Worm (Caenorhabditis elegans) whole organism, L2 larva: ENCODE data around the gene cest-4.

Experiments used
- C34F6.9 ChIP-seq: fragments of 150-350 bp; optimal IDR thresholded peaks from 2 replicates; lab custom pipeline; 2014; ENCODE audit warnings: missing biosample characterization, missing genetic modification characterization
- Y55F3AM.14 ChIP-seq: fragments of 200-800 bp; sonication (Bioruptor generic); optimal IDR thresholded peaks from 2 replicates; lab custom pipeline; 2018; ENCODE audit warnings: mild to moderate bottlenecking, missing genetic modification characterization, missing compliant biosample characterization
- ZK546.5 ChIP-seq: sonication (generic microtip); optimal IDR thresholded peaks from 2 replicates; lab custom pipeline; 2017; ENCODE audit warnings: missing biosample characterization, missing genetic modification characterization
- alr-1 ChIP-seq: fragments of 150-350 bp; optimal IDR thresholded peaks from 2 replicates; lab custom pipeline; 2014; ENCODE audit warnings: missing biosample characterization, missing genetic modification characterization
- ama-1 ChIP-seq: fragments of 150-350 bp; optimal IDR thresholded peaks from 2 replicates; lab custom pipeline; 2018; ENCODE audit warnings: inconsistent platforms
- ceh-82 ChIP-seq: fragments of 150-350 bp; optimal IDR thresholded peaks from 2 replicates; lab custom pipeline; 2014; ENCODE audit warnings: missing biosample characterization, missing genetic modification characterization
- crh-2 ChIP-seq: sonication (generic microtip); optimal IDR thresholded peaks from 2 replicates; lab custom pipeline; 2017; ENCODE audit warnings: missing biosample characterization, missing genetic modification characterization
- dmd-4 ChIP-seq: sonication (generic microtip); optimal IDR thresholded peaks from 2 replicates; lab custom pipeline; 2017; ENCODE audit warnings: missing biosample characterization, missing genetic modification characterization
- egl-27 ChIP-seq: sonication (generic microtip); optimal IDR thresholded peaks from 3 replicates; lab custom pipeline; 2017; ENCODE audit warnings: missing biosample characterization, missing genetic modification reagents, missing genetic modification characterization
- elt-3 ChIP-seq: sonication (generic microtip); optimal IDR thresholded peaks from 2 replicates; lab custom pipeline; 2017; ENCODE audit warnings: missing biosample characterization, missing genetic modification characterization
- fos-1 ChIP-seq: fragments of 150-350 bp; optimal IDR thresholded peaks from 2 replicates; lab custom pipeline; 2014; ENCODE audit warnings: missing biosample characterization, missing genetic modification characterization
- lin-11 ChIP-seq: fragments of 150-350 bp; sonication (generic microtip); optimal IDR thresholded peaks from 2 replicates; lab custom pipeline; 2014; ENCODE audit warnings: missing biosample characterization, missing genetic modification characterization, inconsistent platforms, mixed read lengths
- lin-13 ChIP-seq: fragments of 150-350 bp; optimal IDR thresholded peaks from 2 replicates; lab custom pipeline; 2014; ENCODE audit warnings: missing biosample characterization, missing genetic modification reagents, missing genetic modification characterization
- lsy-2 ChIP-seq, 2 experiments: fragments of 150-350 bp in 1 of 2; sonication (generic microtip) in 1 of 2; optimal IDR thresholded peaks; 2 replicates each; lab custom pipeline; 2014 to 2017; ENCODE audit warnings: missing biosample characterization in 2 of 2, missing genetic modification characterization in 2 of 2
- mab-5 ChIP-seq: fragments of 150-350 bp; optimal IDR thresholded peaks from 2 replicates; lab custom pipeline; 2014; ENCODE audit warnings: missing biosample characterization, missing genetic modification characterization
- mbf-1 ChIP-seq: sonication (generic microtip); optimal IDR thresholded peaks from 2 replicates; lab custom pipeline; 2017; ENCODE audit warnings: missing biosample characterization, missing genetic modification characterization
- mdl-1 ChIP-seq, 2 experiments: fragments of 150-350 bp in 1 of 2; sonication (generic microtip) in 1 of 2; optimal IDR thresholded peaks; 2 replicates each; lab custom pipeline; 2017; ENCODE audit warnings: missing biosample characterization in 2 of 2, missing genetic modification characterization in 2 of 2
- nhr-10 ChIP-seq: sonication (generic microtip); optimal IDR thresholded peaks from 2 replicates; lab custom pipeline; 2017; ENCODE audit warnings: missing biosample characterization, missing genetic modification characterization
- nhr-129 ChIP-seq: fragments of 150-350 bp; optimal IDR thresholded peaks from 2 replicates; lab custom pipeline; 2014; ENCODE audit warnings: missing biosample characterization, missing genetic modification characterization
- nhr-237 ChIP-seq: fragments of 150-350 bp; optimal IDR thresholded peaks from 2 replicates; lab custom pipeline; 2014; ENCODE audit warnings: missing biosample characterization, missing genetic modification characterization
- nhr-6 ChIP-seq: fragments of 150-350 bp; optimal IDR thresholded peaks from 2 replicates; lab custom pipeline; 2014; ENCODE audit warnings: missing biosample characterization, missing genetic modification characterization
- nhr-77 ChIP-seq: fragments of 150-350 bp; optimal IDR thresholded peaks from 2 replicates; lab custom pipeline; 2014; ENCODE audit warnings: missing biosample characterization, missing genetic modification characterization
- sem-4 ChIP-seq: fragments of 150-350 bp; optimal IDR thresholded peaks from 2 replicates; lab custom pipeline; 2014; ENCODE audit warnings: missing biosample characterization, missing genetic modification reagents, missing genetic modification characterization
- skn-1 ChIP-seq: sonication (generic microtip); optimal IDR thresholded peaks from 2 replicates; lab custom pipeline; 2017; ENCODE audit warnings: missing biosample characterization, missing genetic modification characterization
- sma-9 ChIP-seq, 2 experiments: fragments of 150-350 bp in 1 of 2; sonication (generic microtip) in 1 of 2; optimal IDR thresholded peaks; 2 replicates each; lab custom pipeline; 2014 to 2016; ENCODE audit warnings: missing genetic modification characterization in 2 of 2, mild to moderate bottlenecking in 1 of 2, missing biosample characterization in 1 of 2, missing compliant biosample characterization in 1 of 2, missing genetic modification reagents in 1 of 2, moderate library complexity in 1 of 2
- snpc-4 ChIP-seq: fragments of 150-350 bp; optimal IDR thresholded peaks from 2 replicates; lab custom pipeline; 2014; ENCODE audit warnings: missing biosample characterization, missing genetic modification characterization
- unc-39 ChIP-seq: fragments of 150-350 bp; optimal IDR thresholded peaks from 2 replicates; lab custom pipeline; 2014; ENCODE audit warnings: missing biosample characterization, missing genetic modification characterization
- unc-62 ChIP-seq: fragments of 150-350 bp; optimal IDR thresholded peaks from 2 replicates; lab custom pipeline; 2014; ENCODE audit warnings: missing biosample characterization, missing genetic modification reagents, missing genetic modification characterization
- ztf-1 ChIP-seq: fragments of 200-800 bp; sonication (Bioruptor generic); conservative IDR thresholded peaks from 2 replicates; pipeline ENCODE4 v1.3.6; 2022; ENCODE audit warnings: missing genetic modification characterization, missing compliant biosample characterization
- ztf-11 ChIP-seq: sonication (generic microtip); optimal IDR thresholded peaks from 2 replicates; lab custom pipeline; 2017; ENCODE audit warnings: missing biosample characterization, missing genetic modification characterization
- ztf-4 ChIP-seq: fragments of 150-350 bp; optimal IDR thresholded peaks from 2 replicates; lab custom pipeline; 2014; ENCODE audit warnings: missing biosample characterization, missing genetic modification characterization

Gene cest-4

ce11 chrIV:6806475-6807063 is 4.4 kb upstream of the cest-4 start, which contains the start of gene C17H12.10 (continued):
- TF ChIP-seq egl-27 (tag; lab: Kevin White, UChicago) (no peak), ztf-11 (tag; lab: Kevin White, UChicago) (no peak), lsy-2 (tag; optimal IDR thresholded peaks at IDR 0.05; lab: Kevin White, UChicago) (peak in 1 of 2 experiments; percentile 49), ztf-1 (GFP tag; lab: Robert Waterston, UW) (no peak), nhr-10 (tag; lab: Kevin White, UChicago) (no peak)

- no peak for TF ChIP-seq ceh-82 (tag; lab: Kevin White, UChicago)
Observed at ce11 chrIV:6804815-6805214, 2.7 kb upstream of the cest-4 start, which contains the start of gene C17H12.37. Gene C17H12.37, plus strand, starts transcription at chrIV:6805115.

ce11 chrIV:6803805-6804344 is 1.7 kb upstream of the cest-4 start:
- TF ChIP-seq sma-9 (GFP tag; optimal IDR thresholded peaks at IDR 0.05; lab: Kevin White, UChicago) = peak; percentile 21
- TF ChIP-seq sma-9 (tag; optimal IDR thresholded peaks at IDR 0.05; lab: Kevin White, UChicago) = no peak
- no peak for TF ChIP-seq unc-39 (tag; lab: Kevin White, UChicago)
- no peak for TF ChIP-seq ZK546.5
- TF ChIP-seq nhr-129 (tag; lab: Kevin White, UChicago) = no peak
- no peak for TF ChIP-seq elt-3 (tag; lab: Kevin White, UChicago)
- TF ChIP-seq ztf-11 (tag; lab: Kevin White, UChicago) = no peak
- no peak for TF ChIP-seq alr-1 (tag; lab: Kevin White, UChicago)
- TF ChIP-seq snpc-4 = no peak
- no peak for TF ChIP-seq ztf-4
- TF ChIP-seq mdl-1 (tag; optimal IDR thresholded peaks at IDR 0.05; lab: Kevin White, UChicago) = no peak
- TF ChIP-seq C34F6.9 (tag; lab: Kevin White, UChicago) = no peak
- no peak for TF ChIP-seq nhr-10 (tag; lab: Kevin White, UChicago)
- TF ChIP-seq sem-4 (tag; lab: Kevin White, UChicago) = no peak
- TF ChIP-seq nhr-237 (tag; lab: Kevin White, UChicago) = no peak
- no peak for TF ChIP-seq mbf-1 (tag; lab: Kevin White, UChicago)
- TF ChIP-seq fos-1 (tag; lab: Kevin White, UChicago) = peak; percentile 18
- no peak for TF ChIP-seq unc-62 (GFP tag; lab: Kevin White, UChicago)
- TF ChIP-seq crh-2 = no peak
- peak; percentile 2 for TF ChIP-seq mab-5 (tag; lab: Kevin White, UChicago)
- no peak for TF ChIP-seq nhr-77 (tag; lab: Kevin White, UChicago)
- no peak for TF ChIP-seq ztf-1 (GFP tag; lab: Robert Waterston, UW)
- no peak for TF ChIP-seq Y55F3AM.14 (GFP tag; lab: Kevin White, UChicago)
- no peak for TF ChIP-seq nhr-6 (tag; lab: Kevin White, UChicago)
- TF ChIP-seq lin-13 (GFP tag; lab: Kevin White, UChicago) = no peak

- no peak for TF ChIP-seq ama-1 (lab: Kevin White, UChicago)
Observed at ce11 chrIV:6803294-6803693, 1.2 kb upstream of the cest-4 start.

- TF ChIP-seq mbf-1 (tag; lab: Kevin White, UChicago) = no peak
Observed at ce11 chrIV:6795529-6795928, 6.6 kb downstream of the cest-4 start, which contains the start of the genes C17H12.3 and C17H12.12. Gene C17H12.3, minus strand, starts transcription at chrIV:6795629. Gene C17H12.12, plus strand, starts transcription at chrIV:6795924.

- TF ChIP-seq unc-39 (tag; lab: Kevin White, UChicago) (no peak), lin-11 (no peak), skn-1 (no peak), nhr-237 (tag; lab: Kevin White, UChicago) (no peak), ztf-4 (no peak), dmd-4 (tag; lab: Kevin White, UChicago) (no peak), ztf-1 (GFP tag; lab: Robert Waterston, UW) (no peak), nhr-77 (tag; lab: Kevin White, UChicago) (no peak)
- TF ChIP-seq, all 48 proteins: peak for 0
Observed at ce11 chrIV:6793310-6793966, 8.7 kb downstream of the cest-4 start.
